Fruit fly (Drosophila melanogaster): ENCODE data around the gene MED30.

Gene MED30

dm6 chr3L:629916-630663 is 23.8 kb downstream of the MED30 start (continued):
- TF ChIP-seq CrebB (tag; optimal IDR thresholded peaks at IDR 0.05) (no peak), CG7556 (GFP tag; optimal IDR thresholded peaks at IDR 0.05) (peak; percentile 57), sqz (GFP tag; optimal IDR thresholded peaks at IDR 0.05) (peak; percentile 79), CG10959 (GFP tag; IDR thresholded peaks at IDR 0.05) (no peak), CG6254 (GFP tag; optimal IDR thresholded peaks at IDR 0.05) (no peak), CG30020 (tag; optimal IDR thresholded peaks at IDR 0.05) (no peak), Meics (GFP tag; optimal IDR thresholded peaks at IDR 0.05) (peak; percentile 15), wdn (GFP tag; IDR thresholded peaks at IDR 0.05) (peak; percentile 48; the same call in 1 of the 2 replicates), ara (GFP tag; IDR thresholded peaks at IDR 0.05) (0 out of 2 replicates have a peak, but pooled peaks have one; percentile 38), CG18476 (GFP tag; optimal IDR thresholded peaks at IDR 0.05) (no peak), ase (GFP tag; IDR thresholded peaks at IDR 0.05) (peak; percentile 72; the same call in 2 of the 3 replicates), Taf1 (GFP tag; IDR thresholded peaks at IDR 0.05) (peak; percentile 48), CG16813 (GFP tag; IDR thresholded peaks at IDR 0.05; ENCODE audit: partially characterized antibody) (no peak), CG12391 (tag; optimal IDR thresholded peaks at IDR 0.05) (peak; percentile 52), CG32767 (GFP tag; IDR thresholded peaks at IDR 0.05) (no peak), BEAF-32 (GFP tag; optimal IDR thresholded peaks at IDR 0.05) (no peak), shn (GFP tag; optimal IDR thresholded peaks at IDR 0.05) (no peak), peb (GFP tag; IDR thresholded peaks at IDR 0.05) (no peak), ERR (GFP tag; optimal IDR thresholded peaks at IDR 0.05) (no peak), CG7987 (GFP tag; optimal IDR thresholded peaks at IDR 0.05) (no peak), CG8290 (GFP tag; optimal IDR thresholded peaks at IDR 0.05) (peak; percentile 36), CG8290 (tag; optimal IDR thresholded peaks at IDR 0.05) (peak; percentile 22 to 73), Hmx (GFP tag; optimal IDR thresholded peaks at IDR 0.05) (no peak), tgo (GFP tag; IDR thresholded peaks at IDR 0.05) (peak; percentile 59; the same call in 2 of the 3 replicates), sr (GFP tag; IDR thresholded peaks at IDR 0.05) (no peak), corto (GFP tag; optimal IDR thresholded peaks at IDR 0.05) (no peak), CG10431 (GFP tag; optimal IDR thresholded peaks at IDR 0.05) (no peak), bowl (GFP tag; IDR thresholded peaks at IDR 0.05) (no peak), MTF-1 (GFP tag; optimal IDR thresholded peaks at IDR 0.05; ENCODE audit: borderline replicate concordance) (peak; percentile 21), YL-1 (GFP tag; optimal IDR thresholded peaks at IDR 0.05) (no peak), CG6689 (GFP tag; IDR thresholded peaks at IDR 0.05) (peak; percentile 34; the same call in 1 of the 2 replicates), CG1647 (GFP tag; optimal IDR thresholded peaks at IDR 0.05) (no peak), CG4730 (GFP tag; IDR thresholded peaks at IDR 0.05) (no peak), fd3F (GFP tag; optimal IDR thresholded peaks at IDR 0.05) (peak; percentile 13), CG10543 (GFP tag; optimal IDR thresholded peaks at IDR 0.05) (no peak), CG10321 (GFP tag; IDR thresholded peaks at IDR 0.05) (0 out of 2 replicates have a peak, but pooled peaks have one; percentile 10), onecut (GFP tag; IDR thresholded peaks at IDR 0.05) (no peak; the same call in 1 of the 2 replicates), CG42726 (GFP tag; IDR thresholded peaks at IDR 0.05; ENCODE audit: partially characterized antibody) (no peak), CG3407 (GFP tag; optimal IDR thresholded peaks at IDR 0.05) (no peak), Antp (GFP tag; optimal IDR thresholded peaks at IDR 0.05) (no peak), dan (GFP tag; IDR thresholded peaks at IDR 0.05) (no peak), CG9797 (GFP tag; optimal IDR thresholded peaks at IDR 0.05) (no peak), CG10209 (GFP tag; optimal IDR thresholded peaks at IDR 0.05) (peak; percentile 20), HLH54F (GFP tag; optimal IDR thresholded peaks at IDR 0.05) (peak; percentile 15), pum (GFP tag; optimal IDR thresholded peaks at IDR 0.05) (no peak), CG7357 (GFP tag; IDR thresholded peaks at IDR 0.05) (0 out of 3 replicates have a peak, but pooled peaks have one; percentile 12), Scr (GFP tag; IDR thresholded peaks at IDR 0.05; ENCODE audit: partially characterized antibody) (no peak), inv (GFP tag; IDR thresholded peaks at IDR 0.05; ENCODE audit: partially characterized antibody) (no peak), sug (tag; optimal IDR thresholded peaks at IDR 0.05) (no peak), CG11247 (GFP tag; IDR thresholded peaks at IDR 0.05) (peak; percentile 71)

Data from whole organism, embryonic.